Fruit fly (Drosophila melanogaster) S2 (cell line): ENCODE results near the gene Sems.
A peak's percentile ranks its signal among the peaks of the same experiment; 100 is the strongest.

Experiments
- CG8478 ChIP-seq: fragments of >200 bp; optimal IDR thresholded peaks from 2 replicates; lab custom pipeline; 2018
- CTCF ChIP-seq, 2 experiments: fragments of >200 bp; optimal IDR thresholded peaks; 2 replicates each; lab custom pipeline; 2018

The Sems gene

dm6 chr3L:20956650-20957049 is at the start of gene Sems, which contains the start of gene CG10588:
TSS of gene Sems (minus strand) at chr3L:20956750.
TSS of gene CG10588 (plus strand) at chr3L:20956934.
- TF ChIP-seq CTCF (optimal IDR thresholded peaks at IDR 0.05; lab: Kevin White, UChicago), result no peak
- TF ChIP-seq CG8478, result no peak

- TF ChIP-seq CTCF (optimal IDR thresholded peaks at IDR 0.05; lab: Kevin White, UChicago), result peak; percentile 48 to 56
- TF ChIP-seq CG8478, result no peak
These were observed 43.1 kb upstream of the Sems start for dm6 chr3L:20999639-21000038.

- TF ChIP-seq CTCF (optimal IDR thresholded peaks at IDR 0.05; lab: Kevin White, UChicago) (no peak), CG8478 (no peak)
These were observed 34.8 kb upstream of the Sems start, which contains the start of gene CG12984 for dm6 chr3L:20991373-20991772. TSS of gene CG12984 (plus strand) at chr3L:20991673.

- TF ChIP-seq CG8478, result no peak
- TF ChIP-seq CTCF (optimal IDR thresholded peaks at IDR 0.05; lab: Kevin White, UChicago), result no peak
These were observed 33.7 kb upstream of the Sems start for dm6 chr3L:20990231-20990630.

- no peak for TF ChIP-seq CTCF (optimal IDR thresholded peaks at IDR 0.05; lab: Kevin White, UChicago)
- TF ChIP-seq CG8478, result no peak
These were observed 32.3 kb upstream of the Sems start for dm6 chr3L:20988862-20989261.

- TF ChIP-seq CTCF (optimal IDR thresholded peaks at IDR 0.05; lab: Kevin White, UChicago) (no peak), CG8478 (no peak)
These were observed 31.3 kb upstream of the Sems start for dm6 chr3L:20987895-20988294.

dm6 chr3L:20986929-20987363 is 30.4 kb upstream of the Sems start:
- no peak for TF ChIP-seq CG8478
- no peak for TF ChIP-seq CTCF (optimal IDR thresholded peaks at IDR 0.05; lab: Kevin White, UChicago)

- TF ChIP-seq CTCF (optimal IDR thresholded peaks at IDR 0.05; lab: Kevin White, UChicago) (no peak), CG8478 (no peak)
These were observed 28.1 kb upstream of the Sems start for dm6 chr3L:20984414-20985208.

- TF ChIP-seq CG8478, result no peak
- TF ChIP-seq CTCF (optimal IDR thresholded peaks at IDR 0.05; lab: Kevin White, UChicago), result no peak
These were observed 26.8 kb upstream of the Sems start for dm6 chr3L:20983309-20983708.

dm6 chr3L:20982544-20982943 is 26.0 kb upstream of the Sems start:
- TF ChIP-seq CTCF (optimal IDR thresholded peaks at IDR 0.05; lab: Kevin White, UChicago) (no peak), CG8478 (no peak)

- TF ChIP-seq CG8478, result no peak
- TF ChIP-seq CTCF (optimal IDR thresholded peaks at IDR 0.05; lab: Kevin White, UChicago), result no peak
These were observed 25.2 kb upstream of the Sems start for dm6 chr3L:20981724-20982123.

dm6 chr3L:20980499-20980898 is 23.9 kb upstream of the Sems start:
- TF ChIP-seq CG8478 (no peak), CTCF (optimal IDR thresholded peaks at IDR 0.05; lab: Kevin White, UChicago) (no peak)

- no peak for TF ChIP-seq CTCF (optimal IDR thresholded peaks at IDR 0.05; lab: Kevin White, UChicago)
- TF ChIP-seq CG8478, result no peak
These were observed 20.6 kb upstream of the Sems start for dm6 chr3L:20976967-20977720.

dm6 chr3L:20976383-20976782 is 19.8 kb upstream of the Sems start:
- no peak for TF ChIP-seq CTCF (optimal IDR thresholded peaks at IDR 0.05; lab: Kevin White, UChicago)
- TF ChIP-seq CG8478, result no peak

- TF ChIP-seq CG8478, result no peak
- no peak for TF ChIP-seq CTCF (optimal IDR thresholded peaks at IDR 0.05; lab: Kevin White, UChicago)
These were observed 18.1 kb upstream of the Sems start, which contains the start of gene CG33286 for dm6 chr3L:20974600-20974999. TSS of gene CG33286 (minus strand) at chr3L:20974700.

- no peak for TF ChIP-seq CTCF (optimal IDR thresholded peaks at IDR 0.05; lab: Kevin White, UChicago)
- TF ChIP-seq CG8478, result no peak
These were observed 14.0 kb upstream of the Sems start, which contains the start of gene CG33287 for dm6 chr3L:20970563-20970962. TSS of gene CG33287 (minus strand) at chr3L:20970663.
